Fruit fly (Drosophila melanogaster): ENCODE data around the gene Miro.

Gene Miro

dm6 chr3R:23996224-23996623 is 42.4 kb downstream of the Miro start, which contains the start of gene LSm3:
LSm3 (plus strand) TSS chr3R:23996262.
- TF ChIP-seq MESR4 (GFP tag; optimal IDR thresholded peaks at IDR 0.05) (peak; percentile 28), CoRest (tag; optimal IDR thresholded peaks at IDR 0.05) (peak; percentile 47), CG2116 (GFP tag; optimal IDR thresholded peaks at IDR 0.05) (peak; percentile 48), Sry-δ (GFP tag; optimal IDR thresholded peaks at IDR 0.05) (peak; percentile 17), MTF-1 (GFP tag; optimal IDR thresholded peaks at IDR 0.05; ENCODE audit: borderline replicate concordance) (no peak), CG34224 (GFP tag; IDR thresholded peaks at IDR 0.05; ENCODE audit: partially characterized antibody) (0 out of 3 replicates have a peak, but pooled peaks have one; percentile 24), CG8359 (GFP tag; optimal IDR thresholded peaks at IDR 0.05; ENCODE audit: borderline replicate concordance) (no peak), crp (GFP tag; optimal IDR thresholded peaks at IDR 0.05) (peak in 1 of 2 experiments; percentile 43), CG34422 (GFP tag; IDR thresholded peaks at IDR 0.05) (0 out of 3 replicates have a peak, but pooled peaks have one; percentile 25), stwl (tag; optimal IDR thresholded peaks at IDR 0.05) (peak; percentile 47), CG10267 (tag; optimal IDR thresholded peaks at IDR 0.05) (peak; percentile 85), CTCF (GFP tag; optimal IDR thresholded peaks at IDR 0.05) (peak; percentile 35), CG9797 (GFP tag; optimal IDR thresholded peaks at IDR 0.05) (peak; percentile 19), onecut (GFP tag; IDR thresholded peaks at IDR 0.05) (no peak), CG4328 (GFP tag; optimal IDR thresholded peaks at IDR 0.05) (no peak), Med (GFP tag) (peak; percentile 73), gfzf (GFP tag; optimal IDR thresholded peaks at IDR 0.05) (peak; percentile 9), Sin3A (optimal IDR thresholded peaks at IDR 0.05) (peak; percentile 29), CG7928 (GFP tag; optimal IDR thresholded peaks at IDR 0.05) (no peak), wek (GFP tag; optimal IDR thresholded peaks at IDR 0.05) (no peak), Ets97D (GFP tag; optimal IDR thresholded peaks at IDR 0.05) (peak; percentile 25), Dp (GFP tag; optimal IDR thresholded peaks at IDR 0.05) (peak; percentile 44), Dref (GFP tag; IDR thresholded peaks at IDR 0.05) (peak; percentile 34; the same call in 1 of the 2 replicates), MBD-R2 (GFP tag; IDR thresholded peaks at IDR 0.05) (peak; percentile 65), CG12659 (GFP tag; optimal IDR thresholded peaks at IDR 0.05) (peak; percentile 23), Nf-YC (tag; optimal IDR thresholded peaks at IDR 0.05) (no peak), CG4617 (GFP tag; optimal IDR thresholded peaks at IDR 0.05; ENCODE audit: borderline replicate concordance) (peak; percentile 32), sim (GFP tag; IDR thresholded peaks at IDR 0.05) (no peak), Hmr (GFP tag; optimal IDR thresholded peaks at IDR 0.05) (no peak), E2f2 (GFP tag; IDR thresholded peaks at IDR 0.05) (peak; percentile 48), ci (GFP tag; IDR thresholded peaks at IDR 0.05) (0 out of 3 replicates have a peak, but pooled peaks have one; percentile 51), Pdp1 (GFP tag; optimal IDR thresholded peaks at IDR 0.05) (peak in 1 of 2 experiments; percentile 1), CG31441 (GFP tag; IDR thresholded peaks at IDR 0.05) (no peak), BEAF-32 (GFP tag; optimal IDR thresholded peaks at IDR 0.05) (peak; percentile 23), chm (GFP tag; IDR thresholded peaks at IDR 0.05) (0 out of 2 replicates have a peak, but pooled peaks have one; percentile 7), CG15479 (GFP tag; optimal IDR thresholded peaks at IDR 0.05) (peak; percentile 63), pzg (GFP tag; optimal IDR thresholded peaks at IDR 0.05) (peak; percentile 53), CG17186 (GFP tag; optimal IDR thresholded peaks at IDR 0.05) (peak; percentile 99), CG12744 (GFP tag; optimal IDR thresholded peaks at IDR 0.05) (no peak), row (GFP tag; IDR thresholded peaks at IDR 0.05) (peak; percentile 5; the same call in 1 of the 3 replicates), CG1603 (tag; optimal IDR thresholded peaks at IDR 0.05) (peak; percentile 22)

All from whole organism, embryonic.